Worm (Caenorhabditis elegans): ENCODE measurements around the gene scl-12.

The scl-12 gene

ce11 chrV:3812291-3812690 lies at the start of gene scl-12:
TSS of gene scl-12 (plus strand) at chrV:3812591.
- TF ChIP-seq lin-54 (GFP tag; optimal IDR thresholded peaks at IDR 0.05) (no peak), B0261.1 (tag; optimal IDR thresholded peaks at IDR 0.05) (no peak), Y53G8AR.9 (GFP tag; conservative IDR thresholded peaks at IDR 0.05) (no peak), ztf-22 (GFP tag; optimal IDR thresholded peaks at IDR 0.05) (no peak), hrde-1 (tag; optimal IDR thresholded peaks at IDR 0.05; ENCODE audit: borderline replicate concordance) (no peak), let-526 (GFP tag; IDR thresholded peaks at IDR 0.05) (no peak), F39B2.1 (GFP tag; IDR thresholded peaks at IDR 0.05) (no peak)

DNA sequence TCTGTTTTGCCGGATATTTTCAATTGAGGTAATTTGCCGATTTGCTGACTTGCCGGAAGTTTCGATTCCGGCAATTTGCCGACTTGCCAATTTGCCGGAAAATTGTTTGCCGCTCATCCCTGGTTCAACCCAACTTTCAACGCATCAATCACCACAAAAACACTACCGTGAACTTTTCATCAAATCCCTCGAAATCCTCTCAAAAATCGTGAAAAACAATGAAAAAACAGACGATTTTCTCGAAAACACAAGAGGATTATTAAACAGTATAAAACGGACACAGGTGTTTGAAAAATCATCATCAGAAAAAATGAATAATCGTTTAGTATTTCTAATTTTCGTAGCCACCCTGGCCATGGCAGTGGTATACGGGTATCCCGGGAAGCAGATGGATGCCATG lies 45.5 kb upstream of the scl-12 start, which contains the start of gene Y39H10A.1:
Y39H10A.1 (plus strand) TSS at position 301 of the 400 bp plus-strand sequence.
- TF ChIP-seq gei-17 (GFP tag; optimal IDR thresholded peaks at IDR 0.05) (no peak), B0261.1 (tag; optimal IDR thresholded peaks at IDR 0.05) (no peak), ceh-100 (GFP tag; IDR thresholded peaks at IDR 0.05) (no peak), aptf-2 (GFP tag; conservative IDR thresholded peaks at IDR 0.05) (no peak), lir-1 (GFP tag; conservative IDR thresholded peaks at IDR 0.05) (no peak), mxl-1 (tag; optimal IDR thresholded peaks at IDR 0.05) (no peak), atf-7 (tag; optimal IDR thresholded peaks at IDR 0.05) (no peak), F57C9.4 (tag; optimal IDR thresholded peaks at IDR 0.05) (no peak), F37B4.10 (GFP tag; IDR thresholded peaks at IDR 0.05) (no peak), efl-1 (GFP tag; optimal IDR thresholded peaks at IDR 0.05) (no peak), rpc-1 (optimal IDR thresholded peaks at IDR 0.05) (no peak), rpc-1 (tag; optimal IDR thresholded peaks at IDR 0.05) (no peak)

DNA sequence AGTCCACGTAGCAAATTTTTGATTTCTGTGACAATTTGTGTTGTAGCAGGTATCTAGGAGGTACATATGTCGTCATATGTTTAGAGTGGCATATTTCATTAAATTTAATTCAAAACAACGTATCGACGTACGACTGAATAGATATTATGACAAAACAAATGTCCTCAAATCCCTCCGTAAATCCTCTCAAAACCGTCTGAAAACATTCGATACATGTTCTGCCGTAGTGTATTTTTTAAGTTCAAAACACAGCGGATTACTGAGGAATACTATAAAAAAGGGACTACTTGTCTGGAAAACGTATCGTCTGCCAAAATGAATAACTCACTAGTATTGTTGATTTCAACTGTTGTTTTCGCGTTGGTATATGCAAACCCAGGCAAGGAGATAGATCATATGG lies 44.1 kb upstream of the scl-12 start, which contains the start of gene R08E5.4:
R08E5.4 (plus strand) TSS at position 301 of the 400 bp plus-strand sequence.
- TF ChIP-seq T26A5.8 (tag; optimal IDR thresholded peaks at IDR 0.05) (no peak), hsf-1 (GFP tag; IDR thresholded peaks at IDR 0.05) (no peak), C17E4.6 (GFP tag; IDR thresholded peaks at IDR 0.05) (no peak), hmg-20 (GFP tag; IDR thresholded peaks at IDR 0.05) (no peak), ZK185.1 (tag; optimal IDR thresholded peaks at IDR 0.05; ENCODE audit: poor library complexity, severe bottlenecking) (no peak), nfyb-1 (GFP tag; IDR thresholded peaks at IDR 0.05) (no peak), sptf-2 (GFP tag; optimal IDR thresholded peaks at IDR 0.05) (no peak), ets-4 (GFP tag; optimal IDR thresholded peaks at IDR 0.05) (no peak), Y79H2A.3 (GFP tag; conservative IDR thresholded peaks at IDR 0.05) (no peak), zim-3 (tag; optimal IDR thresholded peaks at IDR 0.05) (no peak), Y67H2A.10 (GFP tag; conservative IDR thresholded peaks at IDR 0.05) (no peak)

ce11 chrV:3771437-3772256 lies 40.7 kb upstream of the scl-12 start, which contains the start of the genes R08E5.1 and rips-1:
TSS of gene R08E5.1 (minus strand) at chrV:3771518.
TSS of gene rips-1 (plus strand) at chrV:3772021.
- no peak for TF ChIP-seq sptf-2 (GFP tag; optimal IDR thresholded peaks at IDR 0.05)
- TF ChIP-seq T26A5.8 (tag; optimal IDR thresholded peaks at IDR 0.05): no peak
- no peak for TF ChIP-seq athp-1 (tag; optimal IDR thresholded peaks at IDR 0.05)
- TF ChIP-seq ZK185.1 (tag; optimal IDR thresholded peaks at IDR 0.05; ENCODE audit: poor library complexity, severe bottlenecking): no peak
- no peak for TF ChIP-seq repo-1 (tag; optimal IDR thresholded peaks at IDR 0.05)
- TF ChIP-seq F37B4.10 (GFP tag; IDR thresholded peaks at IDR 0.05): no peak
- TF ChIP-seq dox-1 (GFP tag; IDR thresholded peaks at IDR 0.05): no peak

Measured in whole organism, young adult.